Worm (Caenorhabditis elegans) whole organism, L3 larva: ENCODE results near the gene clec-226.

ENCODE experiments used
- ceh-16 ChIP-seq: sonication (generic microtip); optimal IDR thresholded peaks from 2 replicates; lab custom pipeline; 2017; ENCODE audit warnings: missing biosample characterization, missing genetic modification characterization
- nhr-23 ChIP-seq: fragments of 150-350 bp; optimal IDR thresholded peaks from 2 replicates; lab custom pipeline; 2014; ENCODE audit warnings: missing biosample characterization, missing genetic modification reagents, missing genetic modification characterization
- nhr-76 ChIP-seq: fragments of 150-350 bp; sonication (generic microtip); optimal IDR thresholded peaks from 5 replicates; lab custom pipeline; 2014; ENCODE audit warnings: missing biosample characterization, missing genetic modification characterization
- unc-62 ChIP-seq: fragments of 150-350 bp; sonication (generic microtip); optimal IDR thresholded peaks from 4 replicates; lab custom pipeline; 2014; ENCODE audit warnings: missing biosample characterization, missing genetic modification reagents, missing genetic modification characterization
- zag-1 ChIP-seq: fragments of 150-350 bp; optimal IDR thresholded peaks from 2 replicates; lab custom pipeline; 2014; ENCODE audit warnings: missing biosample characterization, missing genetic modification characterization

ce11 chrV:13992485-13992884 is 45.7 kb downstream of the clec-226 start, which contains the start of gene droe-4:
- TF ChIP-seq nhr-23 (tag; lab: Kevin White, UChicago) (no peak), nhr-76 (tag; lab: Kevin White, UChicago) (no peak), unc-62 (no peak), zag-1 (tag; lab: Kevin White, UChicago) (no peak), ceh-16 (tag; lab: Kevin White, UChicago) (no peak)
